Worm (Caenorhabditis elegans) whole organism, early embryonic: ENCODE data around the gene C10F3.7.

Experiments used
- B0310.2 ChIP-seq: sonication (generic microtip); optimal IDR thresholded peaks from 2 replicates; lab custom pipeline; 2016; ENCODE audit warnings: mild to moderate bottlenecking, missing genetic modification characterization, missing compliant biosample characterization
- aly-1 ChIP-seq: sonication (generic microtip); optimal IDR thresholded peaks from 2 replicates; lab custom pipeline; 2016; ENCODE audit warnings: missing genetic modification characterization, missing compliant biosample characterization
- ama-1 ChIP-seq: fragments of 150-350 bp; optimal IDR thresholded peaks from 2 replicates; lab custom pipeline; 2014
- ets-7 ChIP-seq: sonication (generic microtip); optimal IDR thresholded peaks from 2 replicates; lab custom pipeline; 2016; ENCODE audit warnings: missing genotype, missing genetic modification characterization, missing compliant biosample characterization
- flt-1 ChIP-seq: fragments of 200-800 bp; sonication (Bioruptor generic); IDR thresholded peaks from 2 replicates; pipeline ENCODE4 v1.3.6; 2022; ENCODE audit warnings: missing genetic modification characterization, missing compliant biosample characterization
- hmg-4 ChIP-seq: fragments of 200-800 bp; sonication (Bioruptor generic); optimal IDR thresholded peaks from 2 replicates; lab custom pipeline; 2018; ENCODE audit warnings: mild to moderate bottlenecking, missing genetic modification characterization, missing compliant biosample characterization
- hnd-1 ChIP-seq: sonication (generic microtip); optimal IDR thresholded peaks from 2 replicates; lab custom pipeline; 2016; ENCODE audit warnings: missing genetic modification characterization, missing compliant biosample characterization
- pes-1 ChIP-seq: fragments of 200-800 bp; sonication (Bioruptor generic); IDR thresholded peaks from 2 replicates; pipeline ENCODE4 v1.3.6; 2022; ENCODE audit warnings: missing genetic modification reagents, missing genetic modification characterization, missing compliant biosample characterization
- scrt-1 ChIP-seq: fragments of 200-800 bp; sonication (Bioruptor generic); IDR thresholded peaks from 2 replicates; pipeline ENCODE4 v1.3.6; 2022; ENCODE audit warnings: missing genetic modification characterization, missing compliant biosample characterization
- sea-1 ChIP-seq: fragments of 200-800 bp; sonication (Bioruptor generic); conservative IDR thresholded peaks from 2 replicates; pipeline ENCODE4 v1.3.6; 2022; ENCODE audit warnings: missing genetic modification characterization, missing compliant biosample characterization
- tbx-11 ChIP-seq: fragments of 200-800 bp; sonication (Bioruptor generic); IDR thresholded peaks from 2 replicates; pipeline ENCODE4 v1.3.6; 2022; ENCODE audit warnings: missing genetic modification characterization, missing compliant biosample characterization
- tbx-37 ChIP-seq: fragments of 200-800 bp; sonication (Bioruptor generic); conservative IDR thresholded peaks from 2 replicates; pipeline ENCODE4 v1.3.6; 2022; ENCODE audit warnings: missing genetic modification reagents, missing genetic modification characterization, missing compliant biosample characterization
- tra-4 ChIP-seq: sonication (generic microtip); optimal IDR thresholded peaks from 2 replicates; lab custom pipeline; 2017; ENCODE audit warnings: missing genetic modification characterization, missing compliant biosample characterization

- TF ChIP-seq ama-1 (lab: Kevin White, UChicago) (no peak), B0310.2 (tag; lab: Kevin White, UChicago) (no peak), tbx-37 (GFP tag; lab: Robert Waterston, UW) (no peak), ets-7 (no peak), hnd-1 (no peak), sea-1 (GFP tag; lab: Robert Waterston, UW) (no peak), tbx-11 (GFP tag; lab: Robert Waterston, UW) (no peak), flt-1 (GFP tag; lab: Robert Waterston, UW) (no peak), tra-4 (tag; lab: Kevin White, UChicago) (no peak), hmg-4 (GFP tag; lab: Kevin White, UChicago) (no peak), aly-1 (tag; lab: Kevin White, UChicago) (no peak), scrt-1 (GFP tag; lab: Robert Waterston, UW) (no peak), pes-1 (GFP tag; lab: Robert Waterston, UW) (no peak)
These were observed 24.0 kb upstream of the C10F3.7 start for ce11 chrV:6010642-6011041.
